Worm (Caenorhabditis elegans) whole organism, L4/young adult: ENCODE data around the gene T28A11.25.

ENCODE experiments used
- W03F9.2 ChIP-seq: fragments of 150-350 bp; optimal IDR thresholded peaks from 2 replicates; lab custom pipeline; 2014; ENCODE audit warnings: missing biosample characterization, missing genetic modification characterization
- dao-5 ChIP-seq: sonication (generic microtip); optimal IDR thresholded peaks from 2 replicates; lab custom pipeline; 2016; ENCODE audit warnings: missing genotype, missing genetic modification characterization, moderate library complexity, missing compliant biosample characterization
- him-1 ChIP-seq: sonication (generic microtip); optimal IDR thresholded peaks from 2 replicates; lab custom pipeline; 2016; ENCODE audit warnings: missing genotype, missing genetic modification reagents, missing genetic modification characterization, missing compliant biosample characterization

The T28A11.25 gene

ce11 chrV:3297764-3298163 lies 16.1 kb downstream of the T28A11.25 start, which contains the start of gene srx-122:
Gene srx-122, minus strand, starts transcription at chrV:3297864.
- no peak for TF ChIP-seq W03F9.2 (tag; lab: Kevin White, UChicago)
- TF ChIP-seq him-1 = no peak
- TF ChIP-seq dao-5 (tag; lab: Kevin White, UChicago) = no peak

ce11 chrV:3299437-3299836 lies 17.8 kb downstream of the T28A11.25 start:
- no peak for TF ChIP-seq dao-5 (tag; lab: Kevin White, UChicago)
- TF ChIP-seq W03F9.2 (tag; lab: Kevin White, UChicago) = no peak
- no peak for TF ChIP-seq him-1

DNA sequence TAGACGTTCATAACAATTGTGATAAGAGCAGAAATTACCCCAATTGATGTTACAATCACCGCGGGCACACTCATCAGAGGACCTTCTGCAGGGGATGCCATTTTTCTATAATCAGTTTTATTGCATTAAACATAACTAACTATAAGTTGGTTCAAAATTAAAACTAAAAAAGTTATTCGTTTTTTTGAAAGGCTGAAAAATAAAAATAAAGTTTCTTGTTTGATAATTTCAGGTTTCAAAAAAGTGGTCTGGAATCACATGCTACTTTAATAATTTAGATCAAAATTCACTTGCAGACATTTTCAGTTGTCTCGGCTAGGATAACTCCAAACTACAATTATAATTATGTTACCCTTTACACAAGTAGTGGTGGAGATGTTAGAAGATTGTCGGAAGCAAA lies 20.3 kb downstream of the T28A11.25 start, which contains the start of gene srbc-1:
Gene srbc-1 (minus strand): TSS at position 101 of the 400 bp plus-strand sequence.
- TF ChIP-seq W03F9.2 (tag; lab: Kevin White, UChicago) (no peak), him-1 (no peak), dao-5 (tag; lab: Kevin White, UChicago) (no peak)

DNA sequence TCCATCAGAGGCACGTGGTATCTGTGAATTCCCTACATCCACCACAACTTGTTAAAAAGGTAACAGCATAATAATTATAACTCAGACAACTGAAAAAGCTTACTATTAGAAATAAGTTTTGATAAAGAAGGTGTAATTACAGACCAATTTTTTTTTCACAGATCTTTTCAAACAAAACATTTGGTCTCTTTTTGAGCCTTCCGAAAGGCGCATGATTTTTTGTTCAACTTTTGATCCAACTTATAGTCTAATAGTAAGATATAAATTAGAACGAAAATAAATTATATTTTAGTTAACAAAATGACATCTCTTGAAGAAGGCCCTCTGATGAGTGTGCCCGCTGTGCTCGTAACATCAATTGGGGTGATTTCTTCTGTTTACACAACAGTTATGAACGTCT lies 26.5 kb downstream of the T28A11.25 start, which contains the start of gene srbc-3:
Gene srbc-3 (plus strand): TSS at position 301 of the 400 bp plus-strand sequence.
- TF ChIP-seq him-1 = no peak

- TF ChIP-seq him-1 (no peak), dao-5 (tag; lab: Kevin White, UChicago) (no peak), W03F9.2 (tag; lab: Kevin White, UChicago) (no peak)
These were observed 30.5 kb downstream of the T28A11.25 start, which contains the start of gene arrd-18 for ce11 chrV:3312067-3312666. Gene arrd-18, minus strand, starts transcription at chrV:3312117.

- TF ChIP-seq dao-5 (tag; lab: Kevin White, UChicago) = no peak
- peak; percentile 18 for TF ChIP-seq him-1
- peak; percentile 16 for TF ChIP-seq W03F9.2 (tag; lab: Kevin White, UChicago)
These were observed 33.7 kb downstream of the T28A11.25 start, which contains the start of gene arrd-19 for ce11 chrV:3315308-3315707. Gene arrd-19, minus strand, starts transcription at chrV:3315516.

DNA sequence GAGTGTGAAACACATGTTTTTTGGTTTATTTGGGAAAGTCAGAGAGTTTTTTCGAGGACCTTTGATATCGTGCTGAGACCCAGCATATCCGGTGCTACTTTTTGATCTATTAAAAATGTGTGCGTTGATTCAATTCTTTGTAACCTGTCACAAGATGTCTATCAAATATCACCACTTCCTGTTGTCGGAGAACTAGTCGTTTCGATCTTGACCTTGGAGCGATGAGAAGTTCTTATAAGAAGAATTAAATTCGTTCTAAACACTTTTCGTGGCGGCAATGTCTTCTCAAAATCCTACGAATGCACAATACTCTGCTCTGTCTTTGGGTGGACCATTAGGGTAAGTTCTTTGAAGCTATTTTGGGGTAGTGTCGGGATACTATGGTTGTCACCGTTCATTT lies 34.5 kb downstream of the T28A11.25 start, which contains the start of gene F35F10.1:
Gene F35F10.1 (plus strand): TSS at position 200 of the 400 bp plus-strand sequence.
- TF ChIP-seq dao-5 (tag; lab: Kevin White, UChicago) (no peak), him-1 (no peak), W03F9.2 (tag; lab: Kevin White, UChicago) (no peak)

DNA sequence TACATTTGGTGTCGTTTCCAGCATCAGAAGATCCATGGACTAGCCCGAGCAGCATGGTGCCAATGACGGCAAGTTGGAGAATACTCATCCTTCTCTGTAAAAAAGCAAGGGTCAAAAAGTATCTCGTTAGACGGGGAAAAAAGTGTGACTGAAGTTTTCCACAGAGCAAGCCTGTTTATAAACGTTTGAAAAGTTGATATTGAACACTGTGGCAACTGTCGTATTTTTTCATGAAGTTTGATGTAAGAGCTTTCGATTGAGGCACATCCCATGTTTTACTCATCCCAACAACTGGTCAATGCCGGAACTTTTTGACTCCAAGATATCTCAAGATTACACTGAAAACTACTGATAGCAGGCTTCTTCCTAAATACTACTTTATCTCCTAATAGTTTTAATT lies 37.4 kb downstream of the T28A11.25 start, which contains the start of gene F35F10.13:
Gene F35F10.13 (minus strand): TSS at position 101 of the 400 bp plus-strand sequence.
- TF ChIP-seq him-1 = no peak
- TF ChIP-seq W03F9.2 (tag; lab: Kevin White, UChicago) = no peak
- no peak for TF ChIP-seq dao-5 (tag; lab: Kevin White, UChicago)

- TF ChIP-seq W03F9.2 (tag; lab: Kevin White, UChicago) (no peak), him-1 (no peak), dao-5 (tag; lab: Kevin White, UChicago) (no peak)
These were observed 38.4 kb downstream of the T28A11.25 start, which contains the start of gene F35F10.14 for ce11 chrV:3320005-3320404. Gene F35F10.14, minus strand, starts transcription at chrV:3320105.

ce11 chrV:3320432-3320831 lies 38.8 kb downstream of the T28A11.25 start, which contains the start of gene C17B7.14:
Gene C17B7.14, minus strand, starts transcription at chrV:3320532.
- TF ChIP-seq dao-5 (tag; lab: Kevin White, UChicago) = no peak
- TF ChIP-seq him-1 = no peak
- no peak for TF ChIP-seq W03F9.2 (tag; lab: Kevin White, UChicago)

ce11 chrV:3324178-3324577 lies 42.6 kb downstream of the T28A11.25 start, which contains the start of gene C17B7.8:
Gene C17B7.8, minus strand, starts transcription at chrV:3324278.
- TF ChIP-seq W03F9.2 (tag; lab: Kevin White, UChicago) (no peak), him-1 (no peak), dao-5 (tag; lab: Kevin White, UChicago) (no peak)

DNA sequence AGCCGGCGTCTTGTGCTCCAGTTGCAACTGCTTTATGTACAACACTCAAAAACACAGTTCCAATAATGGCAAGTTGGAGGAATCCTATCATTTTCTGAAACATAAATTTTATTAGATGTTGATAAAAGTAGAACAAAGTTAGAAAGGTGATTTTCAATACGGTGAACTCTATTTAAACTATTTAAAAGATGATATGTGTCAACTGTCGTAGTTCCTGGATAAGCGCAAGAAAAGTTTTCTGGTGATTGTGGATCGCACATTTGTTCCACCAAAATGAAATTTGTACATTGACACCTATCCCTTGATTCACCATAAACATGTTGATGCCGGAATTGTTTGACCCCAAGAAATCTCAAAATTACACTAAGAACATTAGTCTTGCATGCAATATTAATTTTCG lies 50.4 kb downstream of the T28A11.25 start, which contains the start of gene C17B7.9:
Gene C17B7.9 (minus strand): TSS at position 101 of the 400 bp plus-strand sequence.
- no peak for TF ChIP-seq dao-5 (tag; lab: Kevin White, UChicago)
- TF ChIP-seq W03F9.2 (tag; lab: Kevin White, UChicago) = no peak
- TF ChIP-seq him-1 = no peak
